Fruit fly (Drosophila melanogaster) whole organism, embryonic: ENCODE data around the gene Arl8.

ENCODE experiments used
- Awh ChIP-seq: fragments of 200-800 bp; sonication (Bioruptor generic); IDR thresholded peaks from 2 replicates; pipeline ENCODE4, ENCODE4 v1.3.6; 2022; ENCODE audit warnings: missing biosample characterization, missing genetic modification characterization
- B-H1 ChIP-seq: fragments of 200-800 bp; sonication (Bioruptor generic); IDR thresholded peaks from 3 replicates; pipeline ENCODE4 v1.3.6; 2022; ENCODE audit warnings: missing biosample characterization, missing genetic modification characterization
- Blimp-1 ChIP-seq: fragments of 200-800 bp; sonication (Bioruptor generic); optimal IDR thresholded peaks from 3 replicates; lab custom pipeline; 2018; ENCODE audit warnings: missing biosample characterization, missing genetic modification characterization, mild to moderate bottlenecking, moderate library complexity, missing genetic modification reagents
- CG10431 ChIP-seq: fragments of 200-800 bp; sonication (Bioruptor generic); optimal IDR thresholded peaks from 3 replicates; lab custom pipeline; 2018; ENCODE audit warnings: missing biosample characterization, mild to moderate bottlenecking, missing genetic modification characterization
- CG10543 ChIP-seq: fragments of 200-800 bp; sonication (Bioruptor generic); optimal IDR thresholded peaks from 3 replicates; lab custom pipeline; 2017; ENCODE audit warnings: missing biosample characterization, mild to moderate bottlenecking, missing genetic modification characterization, moderate library complexity
- CG12236 ChIP-seq: fragments of 200-800 bp; sonication (Bioruptor generic); optimal IDR thresholded peaks from 2 replicates; lab custom pipeline; 2016; ENCODE audit warnings: missing biosample characterization, missing genetic modification characterization
- CG13296 ChIP-seq: fragments of 200-800 bp; sonication (Bioruptor generic); optimal IDR thresholded peaks from 3 replicates; lab custom pipeline; 2018; ENCODE audit warnings: missing biosample characterization, mild to moderate bottlenecking, missing genetic modification characterization
- CG14441 ChIP-seq: fragments of 200-800 bp; sonication (Bioruptor generic); IDR thresholded peaks from 2 replicates; pipeline ENCODE4 v1.3.6; 2022; ENCODE audit warnings: missing biosample characterization, missing genetic modification characterization
- CG14860 ChIP-seq: fragments of 200-800 bp; sonication (Bioruptor generic); IDR thresholded peaks from 3 replicates; pipeline ENCODE4 v1.3.6; 2022; ENCODE audit warnings: missing biosample characterization, missing genetic modification characterization; ENCODE audit not compliant: partially characterized antibody
- CG15269 ChIP-seq: fragments of 200-800 bp; sonication (Bioruptor generic); optimal IDR thresholded peaks from 2 replicates; lab custom pipeline; 2018; ENCODE audit warnings: missing biosample characterization, mild to moderate bottlenecking, missing genetic modification characterization, moderate library complexity
- CG15696 ChIP-seq: fragments of 200-800 bp; sonication (Bioruptor generic); optimal IDR thresholded peaks from 2 replicates; lab custom pipeline; 2019; ENCODE audit warnings: missing biosample characterization, mild to moderate bottlenecking, missing genetic modification characterization, moderate library complexity
- CG16779 ChIP-seq: fragments of 200-800 bp; sonication (Bioruptor generic); IDR thresholded peaks from 2 replicates; pipeline ENCODE4 v1.3.6; 2022; ENCODE audit warnings: missing biosample characterization, missing genetic modification characterization
- CG16813 ChIP-seq: fragments of 200-800 bp; sonication (Bioruptor generic); IDR thresholded peaks from 3 replicates; pipeline ENCODE4 v1.3.6; 2022; ENCODE audit warnings: missing biosample characterization, missing genetic modification characterization; ENCODE audit not compliant: partially characterized antibody
- CG18599 ChIP-seq: fragments of 200-800 bp; sonication (Bioruptor generic); optimal IDR thresholded peaks from 3 replicates; lab custom pipeline; 2017; ENCODE audit warnings: missing biosample characterization, missing genetic modification characterization, mild to moderate bottlenecking, moderate library complexity, missing genetic modification reagents
- CG2199 ChIP-seq: fragments of 200-800 bp; sonication (Bioruptor generic); IDR thresholded peaks from 3 replicates; pipeline ENCODE4 v1.3.6; 2022; ENCODE audit warnings: missing biosample characterization, missing genetic modification characterization
- CG2202 ChIP-seq: fragments of 200-800 bp; sonication (Bioruptor generic); optimal IDR thresholded peaks from 2 replicates; lab custom pipeline; 2018; ENCODE audit warnings: missing biosample characterization, mild to moderate bottlenecking, missing genetic modification characterization
- CG4328 ChIP-seq: fragments of 200-800 bp; sonication (Bioruptor generic); optimal IDR thresholded peaks from 3 replicates; lab custom pipeline; 2017; ENCODE audit warnings: missing biosample characterization, missing genetic modification reagents, missing genetic modification characterization
- CG8388 ChIP-seq: fragments of 200-800 bp; sonication (Bioruptor generic); optimal IDR thresholded peaks from 2 replicates; lab custom pipeline; 2019; ENCODE audit warnings: missing biosample characterization, mild to moderate bottlenecking, missing genetic modification characterization, moderate library complexity
- CG8765 ChIP-seq: fragments of 200-800 bp; sonication (Bioruptor generic); IDR thresholded peaks from 2 replicates; pipeline ENCODE4 v1.3.6; 2022; ENCODE audit warnings: missing biosample characterization, missing genetic modification characterization
- Doc2 ChIP-seq: fragments of 200-800 bp; sonication (Bioruptor generic); IDR thresholded peaks from 2 replicates; pipeline ENCODE4 v1.3.6; 2022; ENCODE audit warnings: missing biosample characterization, missing genetic modification characterization
- E2f2 ChIP-seq: fragments of 200-800 bp; sonication (Bioruptor generic); IDR thresholded peaks from 2 replicates; pipeline ENCODE4 v1.3.6; 2022; ENCODE audit warnings: missing biosample characterization, missing genetic modification characterization
- HLH3B ChIP-seq: fragments of 200-800 bp; sonication (Bioruptor generic); IDR thresholded peaks from 2 replicates; pipeline ENCODE4 v1.3.6; 2022; ENCODE audit warnings: missing biosample characterization, missing genetic modification characterization
- Hey ChIP-seq: fragments of 200-800 bp; sonication (Bioruptor generic); optimal IDR thresholded peaks from 3 replicates; lab custom pipeline; 2018; ENCODE audit warnings: missing biosample characterization, mild to moderate bottlenecking, missing genetic modification characterization
- Med ChIP-seq: fragments of 200-800 bp; sonication (Bioruptor generic); peaks from one replicate; lab custom pipeline; 2016; ENCODE audit warnings: missing biosample characterization, missing genetic modification characterization, mild to moderate bottlenecking, inconsistent platforms, moderate library complexity
- Nf-YA ChIP-seq: fragments of 200-800 bp; sonication (Bioruptor generic); IDR thresholded peaks from 2 replicates; pipeline ENCODE4 v1.3.6; 2022; ENCODE audit warnings: missing biosample characterization, missing genetic modification characterization
- Oli ChIP-seq: fragments of 200-800 bp; sonication (Bioruptor generic); optimal IDR thresholded peaks from 2 replicates; lab custom pipeline; 2018; ENCODE audit warnings: missing biosample characterization, mild to moderate bottlenecking, missing genetic modification characterization, moderate library complexity
- al ChIP-seq: fragments of 200-800 bp; sonication (Bioruptor generic); IDR thresholded peaks from 2 replicates; pipeline ENCODE4 v1.3.6; 2022; ENCODE audit warnings: missing biosample characterization, missing genetic modification characterization
- ap ChIP-seq: fragments of 200-800 bp; sonication (Bioruptor generic); IDR thresholded peaks from 2 replicates; pipeline ENCODE4 v1.3.6; 2022; ENCODE audit warnings: missing biosample characterization, missing genetic modification characterization
- ash1 ChIP-seq: fragments of 200-800 bp; sonication (Bioruptor generic); optimal IDR thresholded peaks from 2 replicates; lab custom pipeline; 2018; ENCODE audit warnings: missing biosample characterization, mild to moderate bottlenecking, missing genetic modification characterization
- bab2 ChIP-seq: fragments of 200-800 bp; sonication (Bioruptor generic); optimal IDR thresholded peaks from 2 replicates; lab custom pipeline; 2016; ENCODE audit warnings: missing biosample characterization, missing genetic modification characterization
- bigmax ChIP-seq: fragments of 200-800 bp; sonication (Bioruptor generic); optimal IDR thresholded peaks from 2 replicates; lab custom pipeline; 2018; ENCODE audit warnings: missing biosample characterization, mild to moderate bottlenecking, missing genetic modification characterization
- br ChIP-seq: fragments of >200 bp; optimal IDR thresholded peaks from 2 replicates; lab custom pipeline; 2017
- chn ChIP-seq: fragments of 200-800 bp; sonication (Bioruptor generic); optimal IDR thresholded peaks from 2 replicates; lab custom pipeline; 2016; ENCODE audit warnings: missing biosample characterization, missing genetic modification characterization
- crc ChIP-seq: fragments of 200-800 bp; sonication (Bioruptor generic); optimal IDR thresholded peaks from 2 replicates; lab custom pipeline; 2016; ENCODE audit warnings: missing biosample characterization, missing genetic modification characterization
- dan ChIP-seq: fragments of 200-800 bp; sonication (Bioruptor generic); IDR thresholded peaks from 2 replicates; pipeline ENCODE4 v1.3.6; 2022; ENCODE audit warnings: missing biosample characterization, missing genetic modification characterization
- danr ChIP-seq: fragments of 200-800 bp; sonication (Bioruptor generic); IDR thresholded peaks from 2 replicates; pipeline ENCODE4 v1.3.6; 2022; ENCODE audit warnings: missing biosample characterization, missing genetic modification characterization
- disco-r ChIP-seq: fragments of 200-800 bp; sonication (Bioruptor generic); optimal IDR thresholded peaks from 2 replicates; lab custom pipeline; 2016; ENCODE audit warnings: missing biosample characterization, missing genetic modification characterization
- ewg ChIP-seq: fragments of 200-800 bp; sonication (Bioruptor generic); optimal IDR thresholded peaks from 3 replicates; lab custom pipeline; 2017; ENCODE audit warnings: mild to moderate bottlenecking, missing biosample characterization, missing genetic modification reagents, missing genetic modification characterization
- eyg ChIP-seq: fragments of 200-800 bp; sonication (Bioruptor generic); optimal IDR thresholded peaks from 3 replicates; lab custom pipeline; 2016; ENCODE audit warnings: missing biosample characterization, missing genetic modification characterization
- gcm ChIP-seq: fragments of 200-800 bp; sonication (Bioruptor generic); optimal IDR thresholded peaks from 2 replicates; lab custom pipeline; 2019; ENCODE audit warnings: missing biosample characterization, mild to moderate bottlenecking, missing genetic modification characterization, moderate library complexity
- h ChIP-seq: fragments of >200 bp; optimal IDR thresholded peaks from 2 replicates; lab custom pipeline; 2017
- lab ChIP-seq: fragments of 200-800 bp; sonication (Bioruptor generic); optimal IDR thresholded peaks from 3 replicates; lab custom pipeline; 2017; ENCODE audit warnings: missing biosample characterization, missing genetic modification characterization, mild to moderate bottlenecking, moderate library complexity, missing genetic modification reagents
- maf-S ChIP-seq: fragments of 200-800 bp; sonication (Bioruptor generic); optimal IDR thresholded peaks from 2 replicates; lab custom pipeline; 2016; ENCODE audit warnings: missing biosample characterization, missing genetic modification characterization
- nerfin-1 ChIP-seq: fragments of 200-800 bp; sonication (Bioruptor generic); optimal IDR thresholded peaks from 3 replicates; lab custom pipeline; 2019; ENCODE audit warnings: missing biosample characterization, mild to moderate bottlenecking, missing genetic modification characterization, moderate library complexity
- onecut ChIP-seq: fragments of 200-800 bp; sonication (Bioruptor generic); IDR thresholded peaks from 2 replicates; pipeline ENCODE4 v1.3.6; 2022; ENCODE audit warnings: missing biosample characterization, missing genetic modification characterization
- salm ChIP-seq: fragments of 200-800 bp; sonication (Bioruptor generic); optimal IDR thresholded peaks from 2 replicates; lab custom pipeline; 2018; ENCODE audit warnings: missing biosample characterization, mild to moderate bottlenecking, missing genetic modification characterization
- sim ChIP-seq: fragments of 200-800 bp; sonication (Bioruptor generic); IDR thresholded peaks from 2 replicates; pipeline ENCODE4 v1.3.6; 2022; ENCODE audit warnings: missing biosample characterization, missing genetic modification characterization
- tgo ChIP-seq: fragments of 200-800 bp; sonication (Bioruptor generic); IDR thresholded peaks from 3 replicates; pipeline ENCODE4 v1.3.6; 2022; ENCODE audit warnings: missing biosample characterization, missing genetic modification characterization
- tx ChIP-seq: fragments of 200-800 bp; sonication (Bioruptor generic); optimal IDR thresholded peaks from 2 replicates; lab custom pipeline; 2016; ENCODE audit warnings: missing biosample characterization, missing genetic modification characterization
- zf30C ChIP-seq: fragments of 200-800 bp; sonication (Bioruptor generic); optimal IDR thresholded peaks from 3 replicates; lab custom pipeline; 2018; ENCODE audit warnings: missing biosample characterization, mild to moderate bottlenecking, missing genetic modification characterization

Gene Arl8

dm6 chr3R:8113833-8114673, 12.4 kb upstream of the Arl8 start (continued):
- TF ChIP-seq salm (tag; lab: Kevin White, UChicago) (peak; percentile 70), ewg (GFP tag; lab: Kevin White, UChicago) (peak; percentile 61), CG12236 (peak; percentile 73), onecut (no peak), CG15269 (tag; lab: Kevin White, UChicago) (peak; percentile 86), CG10543 (peak; percentile 72), nerfin-1 (tag; lab: Kevin White, UChicago) (peak; percentile 27), CG16813 (GFP tag; lab: Robert Waterston, UW) (no peak), CG13296 (GFP tag; lab: Kevin White, UChicago) (peak; percentile 78), B-H1 (peak; percentile 62), al (GFP tag; lab: Robert Waterston, UW) (peak; percentile 58), danr (GFP tag; lab: Robert Waterston, UW) (0 out of 2 replicates have a peak, but pooled peaks have one; percentile 40), Awh (peak; percentile 83), tgo (GFP tag; lab: Robert Waterston, UW) (peak; percentile 75), ash1 (GFP tag; lab: Kevin White, UChicago) (no peak), CG8388 (GFP tag; lab: Kevin White, UChicago) (peak; percentile 76), eyg (GFP tag; lab: Kevin White, UChicago) (peak; percentile 73), Doc2 (no peak), CG18599 (GFP tag; lab: Kevin White, UChicago) (peak; percentile 93), CG2202 (tag; lab: Kevin White, UChicago) (peak; percentile 41), br (lab: Kevin White, UChicago) (no peak), bab2 (peak; percentile 69), sim (GFP tag; lab: Robert Waterston, UW) (peak; percentile 82), zf30C (peak; percentile 67), tx (GFP tag; lab: Kevin White, UChicago) (peak; percentile 66), dan (GFP tag; lab: Robert Waterston, UW) (0 out of 2 replicates have a peak, but pooled peaks have one; percentile 12), lab (peak; percentile 92), CG14860 (GFP tag; lab: Robert Waterston, UW) (no peak), maf-S (GFP tag; lab: Kevin White, UChicago) (peak; percentile 37), gcm (GFP tag; lab: Kevin White, UChicago) (peak; percentile 79), CG10431 (no peak), chn (GFP tag; lab: Kevin White, UChicago) (peak; percentile 83), CG15696 (tag; lab: Kevin White, UChicago) (peak; percentile 84), Med (peak; percentile 97), crc (GFP tag; lab: Kevin White, UChicago) (peak; percentile 69), Oli (tag; lab: Kevin White, UChicago) (peak; percentile 81), disco-r (GFP tag; lab: Kevin White, UChicago) (peak; percentile 54), h (no peak), CG4328 (GFP tag; lab: Kevin White, UChicago) (peak; percentile 29), E2f2 (GFP tag; lab: Robert Waterston, UW) (peak; percentile 60), CG16779 (peak; percentile 45; the same call in 1 of the 2 replicates), ap (GFP tag; lab: Robert Waterston, UW) (peak; percentile 74), Nf-YA (GFP tag; lab: Robert Waterston, UW) (peak; percentile 69; the same call in 1 of the 2 replicates), CG2199 (GFP tag; lab: Robert Waterston, UW) (no peak), CG14441 (GFP tag; lab: Robert Waterston, UW) (peak; percentile 77), HLH3B (GFP tag; lab: Robert Waterston, UW) (peak; percentile 79), Blimp-1 (GFP tag; lab: Kevin White, UChicago) (peak; percentile 79), Hey (tag; lab: Kevin White, UChicago) (no peak), CG8765 (GFP tag; lab: Robert Waterston, UW) (peak; percentile 69), bigmax (GFP tag; lab: Kevin White, UChicago) (no peak)
